Fruit fly (Drosophila melanogaster) S2 (cell line): ENCODE results near the gene pyd.

Experiments used
- CG8478 ChIP-seq: fragments of >200 bp; optimal IDR thresholded peaks from 2 replicates; lab custom pipeline; 2018
- CTCF ChIP-seq, 2 experiments: fragments of >200 bp; optimal IDR thresholded peaks; 2 replicates each; lab custom pipeline; 2018

- TF ChIP-seq CG8478 (no peak), CTCF (optimal IDR thresholded peaks at IDR 0.05; lab: Kevin White, UChicago) (peak; percentile 44 to 62)
Observed at dm6 chr3R:8859264-8859663, 72.4 kb downstream of the pyd start.
